Worm (Caenorhabditis elegans) whole organism, L1 larva: ENCODE results near the gene ins-5.
"Not testable (repeated sequence)": the region's sequence is repeated elsewhere in the genome, so short reads cannot be mapped to it uniquely, and the experiment has no call there.

Experiments used
- aha-1 ChIP-seq: fragments of 150-350 bp; optimal IDR thresholded peaks from 2 replicates; lab custom pipeline; 2014; ENCODE audit warnings: missing biosample characterization, missing genetic modification characterization
- hlh-4 ChIP-seq: sonication (generic microtip); optimal IDR thresholded peaks from 2 replicates; lab custom pipeline; 2016; ENCODE audit warnings: mild to moderate bottlenecking, missing genetic modification characterization, missing compliant biosample characterization
- jun-1 ChIP-seq: fragments of 150-350 bp; optimal IDR thresholded peaks from 2 replicates; lab custom pipeline; 2014; ENCODE audit warnings: missing biosample characterization, missing genetic modification reagents, missing genetic modification characterization
- lin-13 ChIP-seq: fragments of 150-350 bp; optimal IDR thresholded peaks from 2 replicates; lab custom pipeline; 2014; ENCODE audit warnings: missing biosample characterization, missing genetic modification reagents, missing genetic modification characterization
- mep-1 ChIP-seq: fragments of 150-350 bp; optimal IDR thresholded peaks from 2 replicates; lab custom pipeline; 2014; ENCODE audit warnings: missing biosample characterization, missing genetic modification characterization
- nhr-76 ChIP-seq: sonication (generic microtip); optimal IDR thresholded peaks from 2 replicates; lab custom pipeline; 2017; ENCODE audit warnings: missing biosample characterization, missing genetic modification characterization
- pqm-1 ChIP-seq: sonication (generic microtip); optimal IDR thresholded peaks from 3 replicates; lab custom pipeline; 2017; ENCODE audit warnings: missing biosample characterization, missing genetic modification characterization
- swsn-7 ChIP-seq: sonication (generic microtip); optimal IDR thresholded peaks from 2 replicates; lab custom pipeline; 2016; ENCODE audit warnings: missing genetic modification characterization, missing compliant biosample characterization
- unc-62 ChIP-seq: fragments of 150-350 bp; optimal IDR thresholded peaks from 2 replicates; lab custom pipeline; 2014; ENCODE audit warnings: missing biosample characterization, missing genetic modification reagents, missing genetic modification characterization
- zag-1 ChIP-seq: fragments of 150-350 bp; optimal IDR thresholded peaks from 2 replicates; lab custom pipeline; 2014; ENCODE audit warnings: missing biosample characterization, missing genetic modification characterization

DNA sequence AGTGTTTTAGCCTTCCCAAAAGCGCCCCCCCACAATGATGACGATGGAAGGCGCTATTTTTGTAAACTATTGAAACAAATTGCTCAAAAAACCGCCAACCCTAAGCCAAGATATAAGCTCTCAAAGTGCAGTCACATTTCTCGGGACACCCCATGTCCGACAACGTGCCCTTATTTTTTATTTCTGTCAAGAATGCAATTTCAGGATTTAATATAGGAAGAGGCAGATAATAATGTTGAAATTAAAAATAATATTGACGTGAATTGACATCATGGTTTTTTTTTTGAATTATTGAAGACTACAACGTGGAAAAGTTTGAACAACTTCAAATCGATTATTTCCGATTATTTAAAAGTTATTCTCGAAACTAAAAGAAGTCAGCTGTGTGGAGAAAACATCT is 16.7 kb downstream of the ins-5 start, which contains the start of gene ZK84.2:
- TF ChIP-seq aha-1 (tag; lab: Kevin White, UChicago); mep-1 (tag; lab: Kevin White, UChicago); lin-13 (GFP tag; lab: Kevin White, UChicago); hlh-4; unc-62 (GFP tag; lab: Kevin White, UChicago); jun-1 (tag; lab: Kevin White, UChicago); nhr-76 (tag; lab: Kevin White, UChicago); zag-1 (tag; lab: Kevin White, UChicago); pqm-1 (tag; lab: Kevin White, UChicago); swsn-7 (tag; lab: Kevin White, UChicago): not testable (repeated sequence)
